Worm (Caenorhabditis elegans) whole organism, midembryonic: ENCODE results near the gene Y69A2AR.16.

Experiments used
- T22C8.4 ChIP-seq: fragments of 200-800 bp; sonication (Bioruptor generic); IDR thresholded peaks from 2 replicates; pipeline ENCODE4 v1.3.6; 2022; ENCODE audit warnings: missing genetic modification characterization, missing compliant biosample characterization
- cog-1 ChIP-seq: sonication (generic microtip); optimal IDR thresholded peaks from 2 replicates; lab custom pipeline; 2016; ENCODE audit warnings: missing genetic modification characterization, missing compliant biosample characterization
- flt-1 ChIP-seq: fragments of 200-800 bp; sonication (Bioruptor generic); IDR thresholded peaks from 2 replicates; pipeline ENCODE4 v1.3.6; 2022; ENCODE audit warnings: missing genetic modification characterization, missing compliant biosample characterization
- klf-2 ChIP-seq: fragments of 200-800 bp; sonication (Bioruptor generic); conservative IDR thresholded peaks from 2 replicates; pipeline ENCODE4 v1.3.6; 2022; ENCODE audit warnings: missing genetic modification reagents, missing genetic modification characterization, missing compliant biosample characterization
- med-1 ChIP-seq: sonication (generic microtip); optimal IDR thresholded peaks from 2 replicates; lab custom pipeline; 2017; ENCODE audit warnings: missing genetic modification characterization, mild to moderate bottlenecking, missing compliant biosample characterization, antibody characterized with exemption, missing genetic modification reagents; ENCODE audit not compliant: insufficient read depth
- ref-1 ChIP-seq: fragments of 200-800 bp; sonication (Bioruptor generic); conservative IDR thresholded peaks from 2 replicates; pipeline ENCODE4 v1.3.6; 2022; ENCODE audit warnings: missing genetic modification reagents, missing genetic modification characterization, missing compliant biosample characterization
- tab-1 ChIP-seq: fragments of 200-800 bp; sonication (Bioruptor generic); IDR thresholded peaks from 2 replicates; pipeline ENCODE4 v1.3.6; 2022; ENCODE audit warnings: missing genetic modification characterization, missing compliant biosample characterization
- ztf-23 ChIP-seq: fragments of 200-800 bp; sonication (Bioruptor generic); IDR thresholded peaks from 2 replicates; pipeline ENCODE4 v1.3.6; 2022; ENCODE audit warnings: missing genetic modification reagents, missing genetic modification characterization, missing compliant biosample characterization
- ztf-29 ChIP-seq: fragments of 200-800 bp; sonication (Bioruptor generic); IDR thresholded peaks from 2 replicates; pipeline ENCODE4 v1.3.6; 2022; ENCODE audit warnings: missing genetic modification reagents, missing genetic modification characterization, missing compliant biosample characterization

DNA sequence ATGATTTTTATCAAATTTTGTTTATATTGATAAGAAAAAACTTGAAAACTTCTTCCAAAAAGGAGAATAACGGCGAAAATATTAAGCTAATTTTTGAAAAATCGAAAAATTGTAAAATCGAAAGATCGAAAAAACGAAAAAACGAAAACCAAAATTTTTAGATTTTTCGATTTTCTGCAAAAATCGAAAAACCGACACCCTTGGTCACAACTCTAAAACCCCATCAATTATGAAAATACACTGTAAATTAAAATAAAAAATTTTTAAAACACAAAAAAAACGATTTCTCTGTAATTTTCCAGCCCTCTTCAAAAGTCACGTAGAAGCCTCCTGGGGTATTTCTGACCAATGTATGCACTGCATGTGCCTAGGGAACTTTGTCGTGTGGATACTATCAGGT lies 27.5 kb upstream of the Y69A2AR.16 start, which contains the start of gene ilys-1:
- no peak for TF ChIP-seq klf-2 (GFP tag; lab: Robert Waterston, UW)
- TF ChIP-seq ztf-29 (GFP tag; lab: Robert Waterston, UW): no peak
- TF ChIP-seq med-1: no peak
- TF ChIP-seq flt-1 (GFP tag; lab: Robert Waterston, UW): no peak
- no peak for TF ChIP-seq tab-1 (GFP tag; lab: Robert Waterston, UW)
- TF ChIP-seq ztf-23 (GFP tag; lab: Robert Waterston, UW): no peak
- TF ChIP-seq T22C8.4 (GFP tag; lab: Robert Waterston, UW): no peak
- no peak for TF ChIP-seq ref-1 (GFP tag; lab: Robert Waterston, UW)
- TF ChIP-seq cog-1: no peak
